Worm (Caenorhabditis elegans): Measurements from ENCODE around the gene ugt-7.

- TF ChIP-seq F13H6.1 (tag; optimal IDR thresholded peaks at IDR 0.05), result no peak
- no peak for TF ChIP-seq ets-4 (tag; optimal IDR thresholded peaks at IDR 0.05)
- TF ChIP-seq ceh-30 (tag; optimal IDR thresholded peaks at IDR 0.05), result no peak
- TF ChIP-seq ceh-9 (tag; optimal IDR thresholded peaks at IDR 0.05), result no peak
- TF ChIP-seq fkh-10 (GFP tag; optimal IDR thresholded peaks at IDR 0.05), result no peak
- no peak for TF ChIP-seq che-1 (tag; optimal IDR thresholded peaks at IDR 0.05)
- TF ChIP-seq odd-2 (tag; optimal IDR thresholded peaks at IDR 0.05), result no peak
- no peak for TF ChIP-seq pha-2 (tag; optimal IDR thresholded peaks at IDR 0.05)
Observed at ce11 chrV:5030212-5030611, 29.8 kb upstream of the ugt-7 start.
